Fruit fly (Drosophila melanogaster) whole organism, embryonic: ENCODE results near the gene CG14229.

Source experiments
- Atf-2 ChIP-seq: fragments of 200-800 bp; sonication (Bioruptor generic); optimal IDR thresholded peaks from 2 replicates; lab custom pipeline; 2016; ENCODE audit warnings: missing biosample characterization, missing genetic modification characterization
- CG11085 ChIP-seq: fragments of 200-800 bp; sonication (Bioruptor generic); IDR thresholded peaks from 2 replicates; pipeline ENCODE4 v1.3.6; 2022; ENCODE audit warnings: missing biosample characterization, missing genetic modification characterization
- CG12071 ChIP-seq: fragments of 200-800 bp; sonication (Bioruptor generic); optimal IDR thresholded peaks from 3 replicates; lab custom pipeline; 2018; ENCODE audit warnings: missing biosample characterization, mild to moderate bottlenecking, missing genetic modification characterization
- CG14014 ChIP-seq: fragments of 200-800 bp; sonication (Bioruptor generic); IDR thresholded peaks from 2 replicates; pipeline ENCODE4 v1.3.6; 2022; ENCODE audit warnings: missing biosample characterization, missing genetic modification characterization
- CG15601 ChIP-seq: fragments of 200-800 bp; sonication (Bioruptor generic); optimal IDR thresholded peaks from 3 replicates; lab custom pipeline; 2019; ENCODE audit warnings: missing biosample characterization, mild to moderate bottlenecking, missing genetic modification characterization, moderate library complexity
- CG18476 ChIP-seq: fragments of 200-800 bp; sonication (Bioruptor generic); optimal IDR thresholded peaks from 2 replicates; lab custom pipeline; 2016; ENCODE audit warnings: missing biosample characterization, mild to moderate bottlenecking, missing genetic modification characterization
- CG18619 ChIP-seq: fragments of 200-800 bp; sonication (Bioruptor generic); optimal IDR thresholded peaks from 3 replicates; lab custom pipeline; 2017; ENCODE audit warnings: missing biosample characterization, mild to moderate bottlenecking, missing genetic modification characterization
- CG2889 ChIP-seq: fragments of 200-800 bp; sonication (Bioruptor generic); IDR thresholded peaks from 3 replicates; pipeline ENCODE4 v1.3.6; 2022; ENCODE audit warnings: missing biosample characterization, missing genetic modification characterization
- CG30403 ChIP-seq: fragments of 200-800 bp; sonication (Bioruptor generic); optimal IDR thresholded peaks from 3 replicates; lab custom pipeline; 2016; ENCODE audit warnings: missing biosample characterization, missing genetic modification characterization
- CG31365 ChIP-seq: fragments of 200-800 bp; sonication (Bioruptor generic); optimal IDR thresholded peaks from 2 replicates; lab custom pipeline; 2018; ENCODE audit warnings: missing biosample characterization, mild to moderate bottlenecking, missing genetic modification characterization
- CG31388 ChIP-seq: fragments of 200-800 bp; sonication (Bioruptor generic); optimal IDR thresholded peaks from 2 replicates; lab custom pipeline; 2016; ENCODE audit warnings: missing biosample characterization, missing genetic modification characterization
- CG4617 ChIP-seq: fragments of 200-800 bp; sonication (Bioruptor generic); optimal IDR thresholded peaks from 3 replicates; lab custom pipeline; 2016; ENCODE audit warnings: missing biosample characterization, missing genetic modification characterization, borderline replicate concordance
- CG6175 ChIP-seq: fragments of 200-800 bp; sonication (Bioruptor generic); IDR thresholded peaks from 3 replicates; pipeline ENCODE4 v1.3.6; 2022; ENCODE audit warnings: missing biosample characterization, missing genetic modification characterization
- CG7357 ChIP-seq: fragments of 200-800 bp; sonication (Bioruptor generic); IDR thresholded peaks from 3 replicates; pipeline ENCODE4 v1.3.6; 2022; ENCODE audit warnings: missing biosample characterization, missing genetic modification characterization
- CG8478 ChIP-seq: fragments of >200 bp; optimal IDR thresholded peaks from 2 replicates; lab custom pipeline; 2018
- CrebB ChIP-seq: fragments of 200-800 bp; sonication (Bioruptor generic); optimal IDR thresholded peaks from 3 replicates; lab custom pipeline; 2018; ENCODE audit warnings: missing biosample characterization, mild to moderate bottlenecking, missing genetic modification characterization
- D ChIP-seq, 2 experiments: fragments of 200-800 bp in 1 of 2; fragments of >200 bp in 1 of 2; sonication (Bioruptor generic) in 1 of 2; optimal IDR thresholded peaks; 2 replicates in 1 of 2; 3 replicates in 1 of 2; lab custom pipeline; 2017; ENCODE audit warnings: mild to moderate bottlenecking in 1 of 2, missing biosample characterization in 1 of 2, missing genetic modification characterization in 1 of 2, missing genetic modification reagents in 1 of 2
- Dad ChIP-seq: fragments of 200-800 bp; sonication (Bioruptor generic); optimal IDR thresholded peaks from 3 replicates; lab custom pipeline; 2016; ENCODE audit warnings: missing biosample characterization, missing genetic modification characterization
- Doc2 ChIP-seq: fragments of 200-800 bp; sonication (Bioruptor generic); IDR thresholded peaks from 2 replicates; pipeline ENCODE4 v1.3.6; 2022; ENCODE audit warnings: missing biosample characterization, missing genetic modification characterization
- Dref ChIP-seq: fragments of 200-800 bp; sonication (Bioruptor generic); IDR thresholded peaks from 2 replicates; pipeline ENCODE4 v1.3.6; 2022; ENCODE audit warnings: missing biosample characterization, missing genetic modification characterization
- Elba2 ChIP-seq: fragments of 200-800 bp; sonication (Bioruptor generic); optimal IDR thresholded peaks from 3 replicates; lab custom pipeline; 2016; ENCODE audit warnings: missing biosample characterization, missing genetic modification characterization
- Ets65A ChIP-seq: fragments of 200-800 bp; sonication (Bioruptor generic); peaks from one replicate; lab custom pipeline; 2016; ENCODE audit warnings: missing biosample characterization, missing genetic modification characterization
- Fer3 ChIP-seq: fragments of 200-800 bp; sonication (Bioruptor generic); optimal IDR thresholded peaks from 2 replicates; lab custom pipeline; 2018; ENCODE audit warnings: missing biosample characterization, mild to moderate bottlenecking, missing genetic modification characterization, moderate library complexity
- Gug ChIP-seq: fragments of 200-800 bp; sonication (Bioruptor generic); IDR thresholded peaks from 4 replicates; pipeline ENCODE4 v1.3.6; 2022; ENCODE audit warnings: missing biosample characterization, missing genetic modification characterization
- Hey ChIP-seq: fragments of 200-800 bp; sonication (Bioruptor generic); optimal IDR thresholded peaks from 3 replicates; lab custom pipeline; 2018; ENCODE audit warnings: missing biosample characterization, mild to moderate bottlenecking, missing genetic modification characterization
- HmgD ChIP-seq: fragments of 200-800 bp; sonication (Bioruptor generic); optimal IDR thresholded peaks from 3 replicates; lab custom pipeline; 2016; ENCODE audit warnings: missing biosample characterization, missing genetic modification characterization
- Mes4 ChIP-seq: fragments of 200-800 bp; sonication (Bioruptor generic); optimal IDR thresholded peaks from 2 replicates; lab custom pipeline; 2016; ENCODE audit warnings: missing biosample characterization, missing genetic modification characterization
- Oaz ChIP-seq: fragments of 200-800 bp; sonication (Bioruptor generic); IDR thresholded peaks from 2 replicates; pipeline ENCODE4 v1.3.6; 2022; ENCODE audit warnings: missing biosample characterization, missing genetic modification characterization
- Sin3A ChIP-seq: fragments of >200 bp; optimal IDR thresholded peaks from 2 replicates; lab custom pipeline; 2018
- Sry-β ChIP-seq: fragments of 200-800 bp; sonication (Bioruptor generic); optimal IDR thresholded peaks from 2 replicates; lab custom pipeline; 2018; ENCODE audit warnings: missing biosample characterization, mild to moderate bottlenecking, missing genetic modification characterization, moderate library complexity
- Xrp1 ChIP-seq: fragments of 200-800 bp; sonication (Bioruptor generic); IDR thresholded peaks from 2 replicates; pipeline ENCODE4 v1.3.6; 2022; ENCODE audit warnings: missing biosample characterization, missing genetic modification characterization
- ac ChIP-seq: fragments of 200-800 bp; sonication (Bioruptor generic); optimal IDR thresholded peaks from 3 replicates; lab custom pipeline; 2017; ENCODE audit warnings: missing biosample characterization, mild to moderate bottlenecking, missing genetic modification characterization
- ara ChIP-seq: fragments of 200-800 bp; sonication (Bioruptor generic); IDR thresholded peaks from 2 replicates; pipeline ENCODE4 v1.3.6; 2022; ENCODE audit warnings: missing biosample characterization, missing genetic modification characterization
- ato ChIP-seq: fragments of 200-800 bp; sonication (Bioruptor generic); IDR thresholded peaks from 2 replicates; pipeline ENCODE4 v1.3.6; 2022; ENCODE audit warnings: missing biosample characterization, missing genetic modification characterization; ENCODE audit not compliant: partially characterized antibody
- fru ChIP-seq: fragments of >200 bp; optimal IDR thresholded peaks from 2 replicates; lab custom pipeline; 2017
- gem ChIP-seq: fragments of 200-800 bp; sonication (Bioruptor generic); optimal IDR thresholded peaks from 2 replicates; lab custom pipeline; 2019; ENCODE audit warnings: missing biosample characterization, mild to moderate bottlenecking, missing genetic modification characterization, moderate library complexity
- grn ChIP-seq: fragments of 200-800 bp; sonication (Bioruptor generic); optimal IDR thresholded peaks from 3 replicates; lab custom pipeline; 2017; ENCODE audit warnings: missing biosample characterization, missing genetic modification characterization
- ham ChIP-seq: fragments of 200-800 bp; sonication (Bioruptor generic); IDR thresholded peaks from 2 replicates; pipeline ENCODE4 v1.3.6; 2022; ENCODE audit warnings: missing biosample characterization, missing genetic modification characterization
- her ChIP-seq: fragments of 200-800 bp; sonication (Bioruptor generic); optimal IDR thresholded peaks from 2 replicates; lab custom pipeline; 2016; ENCODE audit warnings: missing biosample characterization, missing genetic modification characterization
- jumu ChIP-seq: fragments of 200-800 bp; sonication (Bioruptor generic); optimal IDR thresholded peaks from 3 replicates; lab custom pipeline; 2016; ENCODE audit warnings: missing biosample characterization, missing genetic modification characterization
- lab ChIP-seq: fragments of 200-800 bp; sonication (Bioruptor generic); optimal IDR thresholded peaks from 3 replicates; lab custom pipeline; 2017; ENCODE audit warnings: missing biosample characterization, missing genetic modification characterization, mild to moderate bottlenecking, moderate library complexity, missing genetic modification reagents
- lbe ChIP-seq: fragments of 200-800 bp; sonication (Bioruptor generic); optimal IDR thresholded peaks from 2 replicates; lab custom pipeline; 2016; ENCODE audit warnings: missing biosample characterization, mild to moderate bottlenecking, missing genetic modification characterization
- luna ChIP-seq: fragments of 200-800 bp; sonication (Bioruptor generic); optimal IDR thresholded peaks from 2 replicates; lab custom pipeline; 2016; ENCODE audit warnings: missing biosample characterization, missing genetic modification characterization
- nerfin-1 ChIP-seq: fragments of 200-800 bp; sonication (Bioruptor generic); optimal IDR thresholded peaks from 3 replicates; lab custom pipeline; 2019; ENCODE audit warnings: missing biosample characterization, mild to moderate bottlenecking, missing genetic modification characterization, moderate library complexity
- pzg ChIP-seq: fragments of 200-800 bp; sonication (Bioruptor generic); optimal IDR thresholded peaks from 3 replicates; lab custom pipeline; 2018; ENCODE audit warnings: missing biosample characterization, mild to moderate bottlenecking, missing genetic modification characterization, moderate library complexity
- seq ChIP-seq: fragments of 200-800 bp; sonication (Bioruptor generic); IDR thresholded peaks from 2 replicates; pipeline ENCODE4 v1.3.6; 2022; ENCODE audit warnings: missing biosample characterization, missing genetic modification characterization
- sqz ChIP-seq: fragments of 200-800 bp; sonication (Bioruptor generic); optimal IDR thresholded peaks from 3 replicates; lab custom pipeline; 2018; ENCODE audit warnings: missing biosample characterization, mild to moderate bottlenecking, missing genetic modification characterization
- stc ChIP-seq: fragments of 200-800 bp; sonication (Bioruptor generic); IDR thresholded peaks from 2 replicates; pipeline ENCODE4 v1.3.6; 2022; ENCODE audit warnings: missing biosample characterization, missing genetic modification characterization
- tgo ChIP-seq: fragments of 200-800 bp; sonication (Bioruptor generic); IDR thresholded peaks from 3 replicates; pipeline ENCODE4 v1.3.6; 2022; ENCODE audit warnings: missing biosample characterization, missing genetic modification characterization
- tna ChIP-seq: fragments of 200-800 bp; sonication (Bioruptor generic); IDR thresholded peaks from 2 replicates; pipeline ENCODE4 v1.3.6; 2022; ENCODE audit warnings: missing biosample characterization, missing genetic modification characterization; ENCODE audit not compliant: partially characterized antibody

The CG14229 gene

dm6 chrX:19692951-19693698 lies 1.9 kb downstream of the CG14229 start, which contains the start of gene Mer (continued):
- TF ChIP-seq her (GFP tag; lab: Kevin White, UChicago) (peak; percentile 91), HmgD (GFP tag; lab: Kevin White, UChicago) (peak; percentile 82), Mes4 (GFP tag; lab: Kevin White, UChicago) (peak; percentile 71), CG4617 (GFP tag; lab: Kevin White, UChicago) (peak; percentile 79), Atf-2 (GFP tag; lab: Kevin White, UChicago) (peak; percentile 65), CG30403 (GFP tag; lab: Kevin White, UChicago) (peak; percentile 84), Ets65A (GFP tag; lab: Kevin White, UChicago) (peak; percentile 97), lab (GFP tag; lab: Kevin White, UChicago) (peak; percentile 92), CG7357 (GFP tag; lab: Robert Waterston, UW) (peak; percentile 69; the same call in 1 of the 3 replicates), pzg (GFP tag; lab: Kevin White, UChicago) (peak; percentile 55), sqz (no peak), fru (lab: Kevin White, UChicago) (no peak), CG14014 (GFP tag; lab: Robert Waterston, UW) (peak; percentile 76), ac (peak; percentile 60), Sry-β (GFP tag; lab: Kevin White, UChicago) (peak; percentile 14), ara (GFP tag; lab: Robert Waterston, UW) (peak; percentile 78), CG31365 (tag; lab: Kevin White, UChicago) (peak; percentile 72), ham (GFP tag; lab: Robert Waterston, UW) (0 out of 2 replicates have a peak, but pooled peaks have one; percentile 57), Elba2 (peak; percentile 44), Fer3 (peak; percentile 81), luna (GFP tag; lab: Kevin White, UChicago) (peak; percentile 65), Sin3A (peak; percentile 12), Doc2 (GFP tag; lab: Robert Waterston, UW) (no peak), CG31388 (peak; percentile 36), Oaz (GFP tag; lab: Robert Waterston, UW) (peak; percentile 67), CG18619 (peak; percentile 83), CG12071 (GFP tag; lab: Kevin White, UChicago) (peak; percentile 90), jumu (GFP tag; lab: Kevin White, UChicago) (peak; percentile 85), lbe (GFP tag; lab: Kevin White, UChicago) (peak; percentile 3), tna (GFP tag; lab: Robert Waterston, UW) (peak; percentile 38; the same call in 1 of the 2 replicates), grn (GFP tag; lab: Kevin White, UChicago) (no peak), Gug (GFP tag; lab: Robert Waterston, UW) (peak; percentile 65; the same call in 2 of the 4 replicates), Hey (tag; lab: Kevin White, UChicago) (no peak), CG6175 (GFP tag; lab: Robert Waterston, UW) (peak; percentile 62; the same call in 1 of the 3 replicates), CG8478 (lab: Kevin White, UChicago) (no peak), CG18476 (GFP tag; lab: Kevin White, UChicago) (peak; percentile 75), Dref (GFP tag; lab: Robert Waterston, UW) (0 out of 2 replicates have a peak, but pooled peaks have one; percentile 25), ato (GFP tag; lab: Robert Waterston, UW) (no peak), nerfin-1 (tag; lab: Kevin White, UChicago) (peak; percentile 73), Dad (GFP tag; lab: Kevin White, UChicago) (peak; percentile 80), D (optimal IDR thresholded peaks at IDR 0.05; lab: Kevin White, UChicago) (no peak), D (GFP tag; optimal IDR thresholded peaks at IDR 0.05; lab: Kevin White, UChicago) (peak; percentile 73), seq (peak; percentile 85), Xrp1 (GFP tag; lab: Robert Waterston, UW) (peak; percentile 88), tgo (GFP tag; lab: Robert Waterston, UW) (peak; percentile 79), CG11085 (GFP tag; lab: Robert Waterston, UW) (0 out of 2 replicates have a peak, but pooled peaks have one; percentile 42), stc (GFP tag; lab: Robert Waterston, UW) (peak; percentile 83), CrebB (tag; lab: Kevin White, UChicago) (peak; percentile 83), CG15601 (tag; lab: Kevin White, UChicago) (peak; percentile 63), CG2889 (GFP tag; lab: Robert Waterston, UW) (peak; percentile 65; the same call in 2 of the 3 replicates), gem (peak; percentile 88)
